Worm (Caenorhabditis elegans) whole organism, L3 larva: ENCODE results near the gene W02D7.4.

Experiments
- R02D3.7 ChIP-seq: fragments of 150-350 bp; optimal IDR thresholded peaks from 2 replicates; lab custom pipeline; 2014; ENCODE audit warnings: missing biosample characterization, missing genetic modification characterization
- ZK546.5 ChIP-seq: sonication (generic microtip); optimal IDR thresholded peaks from 2 replicates; lab custom pipeline; 2017; ENCODE audit warnings: missing biosample characterization, missing genetic modification characterization
- ama-1 ChIP-seq: fragments of 150-350 bp; optimal IDR thresholded peaks from 2 replicates; lab custom pipeline; 2018
- ceh-28 ChIP-seq: fragments of 150-350 bp; optimal IDR thresholded peaks from 2 replicates; lab custom pipeline; 2014; ENCODE audit warnings: missing biosample characterization, missing genetic modification reagents, missing genetic modification characterization
- ceh-82 ChIP-seq: fragments of 150-350 bp; optimal IDR thresholded peaks from 2 replicates; lab custom pipeline; 2014; ENCODE audit warnings: missing biosample characterization, missing genetic modification characterization
- ceh-9 ChIP-seq: sonication (generic microtip); optimal IDR thresholded peaks from 2 replicates; lab custom pipeline; 2018; ENCODE audit warnings: missing biosample characterization, missing genetic modification characterization
- daf-12 ChIP-seq: fragments of 150-350 bp; optimal IDR thresholded peaks from 2 replicates; lab custom pipeline; 2014; ENCODE audit warnings: missing biosample characterization, missing genetic modification reagents, missing genetic modification characterization
- egl-5 ChIP-seq: fragments of 150-350 bp; optimal IDR thresholded peaks from 2 replicates; lab custom pipeline; 2017; ENCODE audit warnings: missing biosample characterization, missing genetic modification reagents, missing genetic modification characterization, inconsistent platforms
- elt-1 ChIP-seq: fragments of 150-350 bp; optimal IDR thresholded peaks from 2 replicates; lab custom pipeline; 2014; ENCODE audit warnings: missing biosample characterization, missing genetic modification characterization
- elt-2 ChIP-seq: sonication (generic microtip); optimal IDR thresholded peaks from 2 replicates; lab custom pipeline; 2016; ENCODE audit warnings: missing genetic modification reagents, mild to moderate bottlenecking, missing genetic modification characterization, missing compliant biosample characterization
- elt-3 ChIP-seq, 3 experiments: fragments of 150-350 bp in 1 of 3; sonication (generic microtip) in 2 of 3; optimal IDR thresholded peaks; 2 replicates in 2 of 3; 4 replicates in 1 of 3; lab custom pipeline; 2014 to 2017; ENCODE audit warnings: missing biosample characterization in 3 of 3, missing genetic modification characterization in 3 of 3
- eor-1 ChIP-seq, 2 experiments: fragments of 150-350 bp; optimal IDR thresholded peaks; 2 replicates each; lab custom pipeline; 2014 to 2018; ENCODE audit warnings: missing biosample characterization in 2 of 2, missing genetic modification characterization in 2 of 2
- fkh-10 ChIP-seq: sonication (generic microtip); optimal IDR thresholded peaks from 2 replicates; lab custom pipeline; 2017; ENCODE audit warnings: missing biosample characterization, missing genetic modification reagents, missing genetic modification characterization
- fkh-2 ChIP-seq: fragments of 150-350 bp; optimal IDR thresholded peaks from 2 replicates; lab custom pipeline; 2014; ENCODE audit warnings: missing biosample characterization, missing genetic modification reagents, missing genetic modification characterization
- fos-1 ChIP-seq: fragments of 150-350 bp; optimal IDR thresholded peaks from 2 replicates; lab custom pipeline; 2014; ENCODE audit warnings: missing biosample characterization, missing genetic modification characterization
- jun-1 ChIP-seq: fragments of 150-350 bp; optimal IDR thresholded peaks from 2 replicates; lab custom pipeline; 2014; ENCODE audit warnings: missing biosample characterization, missing genetic modification reagents, missing genetic modification characterization
- lin-15B ChIP-seq: fragments of 150-350 bp; optimal IDR thresholded peaks from 2 replicates; lab custom pipeline; 2014; ENCODE audit warnings: missing biosample characterization, missing genetic modification characterization
- lin-39 ChIP-seq: fragments of 150-350 bp; optimal IDR thresholded peaks from 2 replicates; lab custom pipeline; 2018; ENCODE audit warnings: missing biosample characterization, missing genetic modification reagents, missing genetic modification characterization
- lsy-12 ChIP-seq: sonication (generic microtip); optimal IDR thresholded peaks from 2 replicates; lab custom pipeline; 2016; ENCODE audit warnings: mild to moderate bottlenecking, missing genetic modification characterization, missing compliant biosample characterization
- mml-1 ChIP-seq: fragments of 150-350 bp; sonication (generic microtip); optimal IDR thresholded peaks from 3 replicates; lab custom pipeline; 2014; ENCODE audit warnings: missing biosample characterization, missing genetic modification characterization
- nfya-1 ChIP-seq: sonication (generic microtip); optimal IDR thresholded peaks from 2 replicates; lab custom pipeline; 2017; ENCODE audit warnings: missing genetic modification characterization, mild to moderate bottlenecking, missing compliant biosample characterization, antibody characterized with exemption, moderate library complexity; ENCODE audit not compliant: insufficient read depth
- nhr-11 ChIP-seq: fragments of 150-350 bp; optimal IDR thresholded peaks from 2 replicates; lab custom pipeline; 2014; ENCODE audit warnings: missing biosample characterization, missing genetic modification characterization
- nhr-12 ChIP-seq: fragments of 150-350 bp; optimal IDR thresholded peaks from 2 replicates; lab custom pipeline; 2014; ENCODE audit warnings: missing biosample characterization, missing genetic modification characterization
- nhr-23 ChIP-seq: fragments of 150-350 bp; optimal IDR thresholded peaks from 2 replicates; lab custom pipeline; 2014; ENCODE audit warnings: missing biosample characterization, missing genetic modification reagents, missing genetic modification characterization
- nhr-237 ChIP-seq: fragments of 150-350 bp; optimal IDR thresholded peaks from 2 replicates; lab custom pipeline; 2014; ENCODE audit warnings: missing biosample characterization, missing genetic modification characterization
- nhr-25 ChIP-seq: sonication (generic microtip); optimal IDR thresholded peaks from 2 replicates; lab custom pipeline; 2017; ENCODE audit warnings: missing biosample characterization, missing genetic modification characterization
- nhr-28 ChIP-seq: fragments of 150-350 bp; optimal IDR thresholded peaks from 2 replicates; lab custom pipeline; 2014; ENCODE audit warnings: missing biosample characterization, missing genetic modification characterization
- nhr-43 ChIP-seq: sonication (generic microtip); optimal IDR thresholded peaks from 2 replicates; lab custom pipeline; 2016; ENCODE audit warnings: mild to moderate bottlenecking, missing genetic modification characterization, missing compliant biosample characterization; ENCODE audit not compliant: poor library complexity, severe bottlenecking
- nhr-67 ChIP-seq: fragments of 150-350 bp; optimal IDR thresholded peaks from 2 replicates; lab custom pipeline; 2014; ENCODE audit warnings: missing biosample characterization, missing genetic modification characterization
- nhr-76 ChIP-seq: fragments of 150-350 bp; sonication (generic microtip); optimal IDR thresholded peaks from 5 replicates; lab custom pipeline; 2014; ENCODE audit warnings: missing biosample characterization, missing genetic modification characterization
- nhr-77 ChIP-seq: fragments of 150-350 bp; optimal IDR thresholded peaks from 2 replicates; lab custom pipeline; 2014; ENCODE audit warnings: missing biosample characterization, missing genetic modification characterization
- pha-4 ChIP-seq: fragments of 150-350 bp; optimal IDR thresholded peaks from 2 replicates; lab custom pipeline; 2014; ENCODE audit warnings: missing biosample characterization, missing genetic modification reagents, missing genetic modification characterization
- pqm-1 ChIP-seq: fragments of 150-350 bp; optimal IDR thresholded peaks from 2 replicates; lab custom pipeline; 2017; ENCODE audit warnings: missing biosample characterization, missing genetic modification characterization, inconsistent platforms
- sea-2 ChIP-seq: fragments of 150-350 bp; sonication (generic microtip); optimal IDR thresholded peaks from 4 replicates; lab custom pipeline; 2014; ENCODE audit warnings: missing biosample characterization, missing genetic modification reagents, missing genetic modification characterization
- skn-1 ChIP-seq: fragments of 150-350 bp; optimal IDR thresholded peaks from 2 replicates; lab custom pipeline; 2014; ENCODE audit warnings: missing biosample characterization, missing genetic modification characterization
- snpc-4 ChIP-seq: fragments of 150-350 bp; optimal IDR thresholded peaks from 2 replicates; lab custom pipeline; 2014; ENCODE audit warnings: missing biosample characterization, missing genetic modification characterization
- tbx-2 ChIP-seq: sonication (generic microtip); optimal IDR thresholded peaks from 2 replicates; lab custom pipeline; 2016; ENCODE audit warnings: mild to moderate bottlenecking, missing genetic modification characterization, missing compliant biosample characterization
- unc-39 ChIP-seq: sonication (generic microtip); optimal IDR thresholded peaks from 4 replicates; lab custom pipeline; 2017; ENCODE audit warnings: missing biosample characterization, missing genetic modification characterization
- zag-1 ChIP-seq: fragments of 150-350 bp; optimal IDR thresholded peaks from 2 replicates; lab custom pipeline; 2014; ENCODE audit warnings: missing biosample characterization, missing genetic modification characterization
- ztf-11 ChIP-seq: fragments of 150-350 bp; optimal IDR thresholded peaks from 2 replicates; lab custom pipeline; 2014; ENCODE audit warnings: missing biosample characterization, missing genetic modification characterization
- ztf-4 ChIP-seq: fragments of 150-350 bp; optimal IDR thresholded peaks from 2 replicates; lab custom pipeline; 2014; ENCODE audit warnings: missing biosample characterization, missing genetic modification characterization

Gene W02D7.4

ce11 chrV:8291764-8292163 is 5.6 kb downstream of the W02D7.4 start, which contains the start of gene srg-33:
Gene srg-33, plus strand, starts transcription at chrV:8292064.
- no peak for TF ChIP-seq jun-1
- TF ChIP-seq ztf-11 (tag; lab: Kevin White, UChicago) = no peak
- no peak for TF ChIP-seq fkh-10 (GFP tag; lab: Kevin White, UChicago)
- TF ChIP-seq elt-1 = no peak
- TF ChIP-seq nhr-237 (tag; lab: Kevin White, UChicago) = no peak
- TF ChIP-seq ZK546.5 = no peak
- no peak for TF ChIP-seq fos-1 (tag; lab: Kevin White, UChicago)
- no peak for TF ChIP-seq nhr-25 (tag; lab: Kevin White, UChicago)
- no peak for TF ChIP-seq nhr-23
- TF ChIP-seq egl-5 (tag; lab: Kevin White, UChicago) = no peak
- TF ChIP-seq lin-15B (tag; lab: Kevin White, UChicago) = no peak
- TF ChIP-seq nhr-11 = no peak
- no peak for TF ChIP-seq ceh-9
- no peak for TF ChIP-seq mml-1 (tag; lab: Kevin White, UChicago)
- no peak for TF ChIP-seq ceh-82
- TF ChIP-seq snpc-4 = no peak

- TF ChIP-seq nhr-11 = no peak
- TF ChIP-seq snpc-4 = no peak
- no peak for TF ChIP-seq fkh-2 (tag; lab: Kevin White, UChicago)
- no peak for TF ChIP-seq nhr-12 (tag; lab: Kevin White, UChicago)
- TF ChIP-seq ceh-9 = no peak
- no peak for TF ChIP-seq nhr-76 (tag; lab: Kevin White, UChicago)
- peak; percentile 51 for TF ChIP-seq nfya-1 (tag; lab: Kevin White, UChicago)
- no peak for TF ChIP-seq nhr-77 (tag; lab: Kevin White, UChicago)
- TF ChIP-seq ceh-82 = no peak
- no peak for TF ChIP-seq ztf-11 (tag; lab: Kevin White, UChicago)
- no peak for TF ChIP-seq fkh-10 (GFP tag; lab: Kevin White, UChicago)
- no peak for TF ChIP-seq egl-5 (tag; lab: Kevin White, UChicago)
- no peak for TF ChIP-seq jun-1
- no peak for TF ChIP-seq R02D3.7
- no peak for TF ChIP-seq lsy-12 (tag; lab: Kevin White, UChicago)
- peak; percentile 17 for TF ChIP-seq pqm-1 (tag; lab: Kevin White, UChicago)
- TF ChIP-seq lin-39 = peak; percentile 63
- peak; percentile 67 for TF ChIP-seq elt-2 (tag; lab: Kevin White, UChicago)
- TF ChIP-seq elt-3 (tag; optimal IDR thresholded peaks at IDR 0.05; lab: Kevin White, UChicago) = no peak
- no peak for TF ChIP-seq nhr-67 (tag; lab: Kevin White, UChicago)
- no peak for TF ChIP-seq zag-1 (tag; lab: Kevin White, UChicago)
- TF ChIP-seq skn-1 = no peak
- TF ChIP-seq mml-1 (tag; lab: Kevin White, UChicago) = no peak
- no peak for TF ChIP-seq daf-12 (tag; lab: Kevin White, UChicago)
- TF ChIP-seq ceh-28 (tag; lab: Kevin White, UChicago) = no peak
- no peak for TF ChIP-seq lin-15B (tag; lab: Kevin White, UChicago)
- no peak for TF ChIP-seq unc-39 (tag; lab: Kevin White, UChicago)
- TF ChIP-seq ZK546.5 = no peak
These were observed 9.1 kb downstream of the W02D7.4 start for ce11 chrV:8288125-8288806.

DNA sequence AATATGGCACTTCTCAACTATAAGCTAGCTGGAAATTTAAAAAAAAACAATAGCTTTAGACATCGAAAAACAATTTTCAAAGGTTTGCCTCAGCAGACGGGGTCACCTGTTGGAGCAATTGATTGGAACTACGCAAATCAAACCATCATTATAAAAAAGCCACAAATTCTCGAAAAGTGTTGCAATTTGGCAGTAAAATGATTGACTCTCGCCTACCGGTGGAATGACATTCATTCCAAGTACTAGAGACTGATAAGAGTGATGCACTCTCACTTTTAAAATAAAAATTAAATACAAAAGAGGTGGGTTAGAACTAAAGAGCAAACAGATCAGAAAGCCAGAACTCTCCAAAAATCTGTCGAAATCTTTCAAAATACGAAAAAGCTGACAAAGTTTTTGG is 11.9 kb downstream of the W02D7.4 start:
- TF ChIP-seq elt-2 (tag; lab: Kevin White, UChicago) = peak; percentile 4
- TF ChIP-seq eor-1 (tag; optimal IDR thresholded peaks at IDR 0.05; lab: Kevin White, UChicago) = no peak
- TF ChIP-seq jun-1 = no peak
- peak; percentile 51 for TF ChIP-seq pqm-1 (tag; lab: Kevin White, UChicago)
- TF ChIP-seq nhr-67 (tag; lab: Kevin White, UChicago) = no peak
- no peak for TF ChIP-seq ZK546.5
- no peak for TF ChIP-seq fos-1 (tag; lab: Kevin White, UChicago)
- no peak for TF ChIP-seq lin-15B (tag; lab: Kevin White, UChicago)
- TF ChIP-seq, all 47 proteins: peak for 2

- TF ChIP-seq jun-1 (no peak), nhr-28 (tag; lab: Kevin White, UChicago) (no peak), tbx-2 (tag; lab: Kevin White, UChicago) (no peak), nhr-12 (tag; lab: Kevin White, UChicago) (no peak), elt-1 (no peak), lsy-12 (tag; lab: Kevin White, UChicago) (no peak), sea-2 (GFP tag; lab: Kevin White, UChicago) (no peak), zag-1 (tag; lab: Kevin White, UChicago) (no peak), nhr-43 (tag; lab: Kevin White, UChicago) (no peak), pha-4 (no peak), ama-1 (no peak), elt-2 (tag; lab: Kevin White, UChicago) (no peak), ztf-11 (tag; lab: Kevin White, UChicago) (no peak), ztf-4 (tag; lab: Kevin White, UChicago) (no peak), nhr-76 (tag; lab: Kevin White, UChicago) (no peak), nhr-25 (tag; lab: Kevin White, UChicago) (no peak), mml-1 (tag; lab: Kevin White, UChicago) (no peak), fos-1 (tag; lab: Kevin White, UChicago) (no peak)
These were observed 12.6 kb downstream of the W02D7.4 start, which contains the start of gene slc-17.5 for ce11 chrV:8284800-8285199. Gene slc-17.5, minus strand, starts transcription at chrV:8284900.
